Worm (Caenorhabditis elegans) whole organism, L3 larva: ENCODE data around the gene srd-19.

ENCODE experiments used
- ceh-28 ChIP-seq: fragments of 150-350 bp; optimal IDR thresholded peaks from 2 replicates; lab custom pipeline; 2014; ENCODE audit warnings: missing biosample characterization, missing genetic modification reagents, missing genetic modification characterization
- elt-3 ChIP-seq, 3 experiments: fragments of 150-350 bp in 1 of 3; sonication (generic microtip) in 2 of 3; optimal IDR thresholded peaks; 2 replicates in 2 of 3; 4 replicates in 1 of 3; lab custom pipeline; 2014 to 2017; ENCODE audit warnings: missing biosample characterization in 3 of 3, missing genetic modification characterization in 3 of 3
- nhr-12 ChIP-seq: fragments of 150-350 bp; optimal IDR thresholded peaks from 2 replicates; lab custom pipeline; 2014; ENCODE audit warnings: missing biosample characterization, missing genetic modification characterization
- nhr-25 ChIP-seq: sonication (generic microtip); optimal IDR thresholded peaks from 2 replicates; lab custom pipeline; 2017; ENCODE audit warnings: missing biosample characterization, missing genetic modification characterization
- nhr-76 ChIP-seq: fragments of 150-350 bp; sonication (generic microtip); optimal IDR thresholded peaks from 5 replicates; lab custom pipeline; 2014; ENCODE audit warnings: missing biosample characterization, missing genetic modification characterization
- nhr-77 ChIP-seq: fragments of 150-350 bp; optimal IDR thresholded peaks from 2 replicates; lab custom pipeline; 2014; ENCODE audit warnings: missing biosample characterization, missing genetic modification characterization
- pqm-1 ChIP-seq: fragments of 150-350 bp; optimal IDR thresholded peaks from 2 replicates; lab custom pipeline; 2017; ENCODE audit warnings: missing biosample characterization, missing genetic modification characterization, inconsistent platforms
- snpc-4 ChIP-seq: fragments of 150-350 bp; optimal IDR thresholded peaks from 2 replicates; lab custom pipeline; 2014; ENCODE audit warnings: missing biosample characterization, missing genetic modification characterization
- tbx-2 ChIP-seq: sonication (generic microtip); optimal IDR thresholded peaks from 2 replicates; lab custom pipeline; 2016; ENCODE audit warnings: mild to moderate bottlenecking, missing genetic modification characterization, missing compliant biosample characterization

DNA sequence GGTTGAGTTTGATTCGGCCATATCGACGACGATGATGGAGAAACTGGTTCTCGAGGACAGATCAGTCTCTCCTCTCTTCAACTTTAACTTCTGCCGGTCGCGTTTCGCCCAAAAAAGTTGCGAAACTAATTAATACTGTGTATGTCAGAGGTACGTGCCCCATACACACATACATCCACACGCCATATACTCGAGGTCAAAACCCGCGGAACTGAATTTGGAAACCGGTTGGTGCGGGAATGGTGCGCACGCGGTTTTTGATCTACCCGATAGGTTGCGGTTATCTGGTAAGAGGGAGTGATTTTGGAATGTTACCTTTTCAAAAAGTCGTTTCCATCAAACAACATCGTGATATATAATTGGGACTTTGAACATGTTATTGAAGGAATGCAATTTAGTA, 48.4 kb downstream of the srd-19 start, which contains the start of gene ifbp-1:
- TF ChIP-seq nhr-12 (tag; lab: Kevin White, UChicago) (no peak), nhr-25 (tag; lab: Kevin White, UChicago) (peak; percentile 96), snpc-4 (tag; lab: Kevin White, UChicago) (no peak), pqm-1 (tag; lab: Kevin White, UChicago) (no peak), elt-3 (tag; optimal IDR thresholded peaks at IDR 0.05; lab: Kevin White, UChicago) (peak in 1 of 3 experiments; percentile 67), nhr-76 (no peak), tbx-2 (peak; percentile 16), nhr-77 (no peak), ceh-28 (no peak)
